Worm (Caenorhabditis elegans) whole organism, L4/young adult: ENCODE results near the gene abhd-5.1.

Experiments used
- dao-5 ChIP-seq: sonication (generic microtip); optimal IDR thresholded peaks from 2 replicates; lab custom pipeline; 2016; ENCODE audit warnings: missing genotype, missing genetic modification characterization, moderate library complexity, missing compliant biosample characterization
- him-1 ChIP-seq: sonication (generic microtip); optimal IDR thresholded peaks from 2 replicates; lab custom pipeline; 2016; ENCODE audit warnings: missing genotype, missing genetic modification reagents, missing genetic modification characterization, missing compliant biosample characterization

DNA sequence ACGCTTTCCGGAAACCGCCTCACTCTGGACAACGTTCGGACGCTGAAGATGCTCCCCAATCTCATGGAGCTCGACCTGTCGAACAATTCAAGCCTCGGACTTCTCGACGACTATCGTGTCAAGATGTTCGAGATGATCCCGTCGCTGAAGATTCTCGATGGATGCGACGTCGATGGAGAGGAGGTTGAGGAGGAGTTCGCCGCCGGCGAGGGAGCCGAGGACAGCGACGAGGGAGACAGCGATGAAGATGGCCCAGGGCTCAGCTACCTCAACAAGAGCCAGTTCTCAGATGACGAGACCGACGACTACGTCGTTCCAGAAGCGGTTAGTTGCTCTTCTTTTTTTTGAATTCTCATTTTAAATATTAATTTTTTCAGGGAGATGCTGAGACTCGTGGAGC is 43.3 kb downstream of the abhd-5.1 start:
- TF ChIP-seq him-1 (tag; lab: Kevin White, UChicago) (no peak), dao-5 (tag; lab: Kevin White, UChicago) (no peak)
